Fruit fly (Drosophila melanogaster) whole organism, wandering third instar larva: ENCODE measurements around the gene Osi1.

ENCODE experiments used
- Abd-B ChIP-seq: fragments of >200 bp; optimal IDR thresholded peaks from 2 replicates; lab custom pipeline; 2017; ENCODE audit warnings: missing biosample characterization, missing genetic modification characterization
- CG32264 ChIP-seq: fragments of 200-800 bp; sonication (Bioruptor generic); optimal IDR thresholded peaks from 2 replicates; lab custom pipeline; 2016; ENCODE audit warnings: missing biosample characterization, missing genetic modification characterization
- Jra ChIP-seq: sonication (Bioruptor generic); optimal IDR thresholded peaks from 2 replicates; lab custom pipeline; 2016; ENCODE audit warnings: missing biosample characterization, missing genetic modification characterization
- Sp1 ChIP-seq: fragments of 200-800 bp; sonication (Bioruptor generic); optimal IDR thresholded peaks from 3 replicates; lab custom pipeline; 2019; ENCODE audit warnings: missing biosample characterization, mild to moderate bottlenecking, missing genetic modification characterization, moderate library complexity
- Vsx2 ChIP-seq: fragments of 200-300, 225-300 bp; sonication (Bioruptor generic); optimal IDR thresholded peaks from 2 replicates; lab custom pipeline; 2018; ENCODE audit warnings: missing biosample characterization, missing genetic modification characterization; ENCODE audit not compliant: partially characterized antibody
- dmrt93B ChIP-seq: fragments of 200-800 bp; sonication (Bioruptor generic); optimal IDR thresholded peaks from 2 replicates; lab custom pipeline; 2018; ENCODE audit warnings: missing biosample characterization, mild to moderate bottlenecking, missing genetic modification characterization
- ey ChIP-seq: fragments of 200-800 bp; sonication (Bioruptor generic); optimal IDR thresholded peaks from 2 replicates; lab custom pipeline; 2016; ENCODE audit warnings: missing biosample characterization, missing genetic modification characterization
- foxo ChIP-seq, 2 experiments: fragments of 200-800 bp; sonication (Bioruptor generic); optimal IDR thresholded peaks; 2 replicates in 1 of 2; 3 replicates in 1 of 2; lab custom pipeline; 2016 to 2017; ENCODE audit warnings: missing biosample characterization in 2 of 2, missing genetic modification characterization in 2 of 2
- fru ChIP-seq: fragments of 200-800 bp; sonication (Bioruptor generic); optimal IDR thresholded peaks from 3 replicates; lab custom pipeline; 2016; ENCODE audit warnings: missing biosample characterization, mild to moderate bottlenecking, missing genetic modification characterization
- h ChIP-seq: fragments of 200-800 bp; sonication (Bioruptor generic); optimal IDR thresholded peaks from 3 replicates; lab custom pipeline; 2016; ENCODE audit warnings: missing biosample characterization, mild to moderate bottlenecking, missing genetic modification characterization
- lola ChIP-seq: fragments of >200 bp; optimal IDR thresholded peaks from 2 replicates; lab custom pipeline; 2017; ENCODE audit warnings: missing biosample characterization, missing genetic modification characterization
- pan ChIP-seq: fragments of >200 bp; optimal IDR thresholded peaks from 2 replicates; lab custom pipeline; 2017
- sv ChIP-seq: fragments of 200-800 bp; sonication (Bioruptor generic); optimal IDR thresholded peaks from 3 replicates; lab custom pipeline; 2016; ENCODE audit warnings: missing biosample characterization, missing genetic modification characterization
- usp ChIP-seq: fragments of >200 bp; optimal IDR thresholded peaks from 2 replicates; lab custom pipeline; 2017; ENCODE audit warnings: missing biosample characterization, missing genetic modification characterization

DNA sequence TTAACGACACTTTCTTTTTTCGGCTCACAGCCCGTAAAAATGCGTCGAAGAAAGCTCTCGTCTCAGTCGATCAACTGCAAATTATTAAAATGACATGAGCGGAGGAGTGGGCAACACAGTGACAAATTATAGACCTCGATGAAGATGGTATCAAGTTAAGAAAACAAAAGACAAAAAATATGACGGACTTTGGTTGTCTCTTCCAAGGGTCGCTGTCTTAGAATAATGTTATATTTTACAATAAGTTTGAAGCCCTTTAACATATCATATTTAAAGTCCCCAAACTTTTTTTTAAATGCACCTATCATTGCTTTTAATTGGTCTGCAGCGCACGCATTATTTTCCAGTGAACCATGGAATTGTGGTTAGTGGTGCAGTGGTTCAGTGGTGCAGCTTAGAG lies 26.4 kb downstream of the Osi1 start:
- TF ChIP-seq fru (GFP tag; lab: Kevin White, UChicago) = no peak
- no peak for TF ChIP-seq Jra (GFP tag; lab: Kevin White, UChicago)
- TF ChIP-seq Sp1 (GFP tag; lab: Kevin White, UChicago) = no peak
- TF ChIP-seq lola = no peak
- TF ChIP-seq pan (lab: Kevin White, UChicago) = no peak
- no peak for TF ChIP-seq usp
- TF ChIP-seq CG32264 (GFP tag; lab: Kevin White, UChicago) = no peak
- TF ChIP-seq Abd-B (GFP tag; lab: Kevin White, UChicago) = no peak
- TF ChIP-seq h (GFP tag; lab: Kevin White, UChicago) = no peak
- no peak for TF ChIP-seq dmrt93B (GFP tag; lab: Kevin White, UChicago)
- TF ChIP-seq sv (GFP tag; lab: Kevin White, UChicago) = no peak
- no peak for TF ChIP-seq Vsx2 (GFP tag; lab: Kevin White, UChicago)
- TF ChIP-seq foxo (GFP tag; optimal IDR thresholded peaks at IDR 0.05; lab: Kevin White, UChicago) = no peak
- TF ChIP-seq ey (GFP tag; lab: Kevin White, UChicago) = no peak
